Fruit fly (Drosophila melanogaster): ENCODE measurements around the gene CG3355.

dm6 chr2L:4626994-4627393, 24.2 kb upstream of the CG3355 start:
- TF ChIP-seq CG14655 (GFP tag; optimal IDR thresholded peaks at IDR 0.05) (no peak), Pif1B (GFP tag; optimal IDR thresholded peaks at IDR 0.05) (no peak), Ets98B (GFP tag; IDR thresholded peaks at IDR 0.05) (no peak), Snoo (tag; optimal IDR thresholded peaks at IDR 0.05) (no peak), CG34367 (tag; optimal IDR thresholded peaks at IDR 0.05) (no peak), CG9948 (tag; optimal IDR thresholded peaks at IDR 0.05) (no peak), CG13204 (GFP tag; optimal IDR thresholded peaks at IDR 0.05) (no peak), rn (GFP tag; IDR thresholded peaks at IDR 0.05) (no peak)
